Worm (Caenorhabditis elegans): Measurements from ENCODE around the gene ZC239.13.
"Not testable (repeated sequence)": the region's sequence is repeated elsewhere in the genome, so short reads cannot be mapped to it uniquely, and the experiment has no call there.

The ZC239.13 gene

ce11 chrII:3237038-3237521, 14.4 kb upstream of the ZC239.13 start, which contains the start of the genes srz-67 and C17F4.11:
TSS of gene srz-67 (minus strand) at chrII:3237138.
TSS of gene C17F4.11 (plus strand) at chrII:3237471.
- TF ChIP-seq unc-62 (GFP tag; optimal IDR thresholded peaks at IDR 0.05) = no peak

- no peak for TF ChIP-seq unc-62 (GFP tag; optimal IDR thresholded peaks at IDR 0.05)
Measured at ce11 chrII:3234725-3235124, 12.1 kb upstream of the ZC239.13 start, which contains the start of gene C17F4.8. TSS of gene C17F4.8 (minus strand) at chrII:3234825.

ce11 chrII:3230422-3230821, 7.8 kb upstream of the ZC239.13 start, which contains the start of gene srh-297:
TSS of gene srh-297 (minus strand) at chrII:3230522.
- no peak for TF ChIP-seq unc-62 (GFP tag; optimal IDR thresholded peaks at IDR 0.05)

ce11 chrII:3225780-3226179, 3.1 kb upstream of the ZC239.13 start, which contains the start of gene ZC239.17:
TSS of gene ZC239.17 (minus strand) at chrII:3225880.
- no peak for TF ChIP-seq unc-62 (GFP tag; optimal IDR thresholded peaks at IDR 0.05)

- TF ChIP-seq unc-62 (GFP tag; optimal IDR thresholded peaks at IDR 0.05) = no peak
Measured at ce11 chrII:3225200-3225599, 2.6 kb upstream of the ZC239.13 start, which contains the start of gene ZC239.16. TSS of gene ZC239.16 (minus strand) at chrII:3225319.

- no peak for TF ChIP-seq unc-62 (GFP tag; optimal IDR thresholded peaks at IDR 0.05)
Measured at ce11 chrII:3224631-3225030, 2.0 kb upstream of the ZC239.13 start, which contains the start of gene ZC239.15. TSS of gene ZC239.15 (minus strand) at chrII:3224731.

- no peak for TF ChIP-seq unc-62 (GFP tag; optimal IDR thresholded peaks at IDR 0.05)
Measured at ce11 chrII:3221730-3222129, 909 bp downstream of the ZC239.13 start, which contains the start of gene ZC239.14. TSS of gene ZC239.14 (minus strand) at chrII:3222034.

- no peak for TF ChIP-seq unc-62 (GFP tag; optimal IDR thresholded peaks at IDR 0.05)
Measured at ce11 chrII:3220723-3221122, 1.9 kb downstream of the ZC239.13 start, which contains the start of gene ZC239.22. TSS of gene ZC239.22 (minus strand) at chrII:3220823.

ce11 chrII:3215762-3216161, 6.9 kb downstream of the ZC239.13 start, which contains the start of gene ZC239.3:
TSS of gene ZC239.3 (plus strand) at chrII:3216062.
- not testable (repeated sequence) for TF ChIP-seq unc-62 (GFP tag; optimal IDR thresholded peaks at IDR 0.05)

- no peak for TF ChIP-seq unc-62 (GFP tag; optimal IDR thresholded peaks at IDR 0.05)
Measured at ce11 chrII:3213898-3214297, 8.7 kb downstream of the ZC239.13 start, which contains the start of gene ZC239.4. TSS of gene ZC239.4 (plus strand) at chrII:3214198.

- no peak for TF ChIP-seq unc-62 (GFP tag; optimal IDR thresholded peaks at IDR 0.05)
Measured at ce11 chrII:3210365-3210764, 12.3 kb downstream of the ZC239.13 start, which contains the start of gene ZC239.5. TSS of gene ZC239.5 (plus strand) at chrII:3210665.

- TF ChIP-seq unc-62 (GFP tag; optimal IDR thresholded peaks at IDR 0.05) = no peak
Measured at ce11 chrII:3209251-3209650, 13.4 kb downstream of the ZC239.13 start, which contains the start of gene ZC239.6. TSS of gene ZC239.6 (plus strand) at chrII:3209631.

- no peak for TF ChIP-seq unc-62 (GFP tag; optimal IDR thresholded peaks at IDR 0.05)
Measured at ce11 chrII:3208679-3209078, 14.0 kb downstream of the ZC239.13 start, which contains the start of gene sdz-35. TSS of gene sdz-35 (minus strand) at chrII:3208779.

- no peak for TF ChIP-seq unc-62 (GFP tag; optimal IDR thresholded peaks at IDR 0.05)
Measured at ce11 chrII:3206423-3206989, 16.1 kb downstream of the ZC239.13 start, which contains the start of the genes ZC239.20 and ZC239.21. TSS of gene ZC239.20 (minus strand) at chrII:3206523. TSS of gene ZC239.21 (plus strand) at chrII:3206939.

ce11 chrII:3203415-3203814, 19.2 kb downstream of the ZC239.13 start, which contains the start of gene sri-50:
TSS of gene sri-50 (plus strand) at chrII:3203715.
- TF ChIP-seq unc-62 (GFP tag; optimal IDR thresholded peaks at IDR 0.05) = no peak

- TF ChIP-seq unc-62 (GFP tag; optimal IDR thresholded peaks at IDR 0.05) = no peak
Measured at ce11 chrII:3202519-3202918, 20.1 kb downstream of the ZC239.13 start, which contains the start of gene sri-53. TSS of gene sri-53 (minus strand) at chrII:3202619.

All from whole organism, dauer.